Worm (Caenorhabditis elegans): ENCODE measurements around the gene Y38H6C.4.

The Y38H6C.4 gene

DNA sequence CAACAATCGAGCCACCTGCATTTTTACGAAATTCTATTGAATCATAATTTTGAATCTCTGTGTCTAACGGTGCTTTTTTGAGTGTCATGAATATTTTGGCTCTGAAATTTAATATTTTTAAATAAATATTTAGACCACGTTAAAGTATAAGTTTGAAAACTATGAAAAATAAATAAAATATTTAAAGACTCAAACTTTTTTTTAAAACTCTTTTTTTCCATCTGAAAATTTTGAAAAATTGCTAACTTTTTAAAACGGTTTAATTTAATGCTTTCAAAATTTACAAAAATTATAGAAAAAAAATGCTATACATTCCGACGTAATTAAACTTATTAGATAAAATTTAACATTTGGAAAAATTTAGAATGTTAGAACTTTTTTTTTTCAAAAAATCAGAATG is 39.2 kb upstream of the Y38H6C.4 start, which contains the start of gene slc-36.3:
Gene slc-36.3 (minus strand): TSS at position 101 of the 400 bp plus-strand sequence.
- TF ChIP-seq aly-2 (tag; optimal IDR thresholded peaks at IDR 0.05) (no peak), egl-43 (GFP tag; IDR thresholded peaks at IDR 0.05) (no peak), mxl-3 (GFP tag; optimal IDR thresholded peaks at IDR 0.05) (no peak), unc-39 (tag; optimal IDR thresholded peaks at IDR 0.05) (no peak), lin-29 (GFP tag; IDR thresholded peaks at IDR 0.05) (no peak), madf-5 (GFP tag; IDR thresholded peaks at IDR 0.05) (no peak), fos-1 (tag; optimal IDR thresholded peaks at IDR 0.05) (no peak), F44E2.7 (GFP tag; IDR thresholded peaks at IDR 0.05) (no peak), R02D3.7 (tag; optimal IDR thresholded peaks at IDR 0.05) (no peak), Y75B8A.6 (GFP tag; IDR thresholded peaks at IDR 0.05) (no peak), dmd-8 (GFP tag; IDR thresholded peaks at IDR 0.05) (no peak), ZK337.2 (GFP tag; IDR thresholded peaks at IDR 0.05) (no peak)

DNA sequence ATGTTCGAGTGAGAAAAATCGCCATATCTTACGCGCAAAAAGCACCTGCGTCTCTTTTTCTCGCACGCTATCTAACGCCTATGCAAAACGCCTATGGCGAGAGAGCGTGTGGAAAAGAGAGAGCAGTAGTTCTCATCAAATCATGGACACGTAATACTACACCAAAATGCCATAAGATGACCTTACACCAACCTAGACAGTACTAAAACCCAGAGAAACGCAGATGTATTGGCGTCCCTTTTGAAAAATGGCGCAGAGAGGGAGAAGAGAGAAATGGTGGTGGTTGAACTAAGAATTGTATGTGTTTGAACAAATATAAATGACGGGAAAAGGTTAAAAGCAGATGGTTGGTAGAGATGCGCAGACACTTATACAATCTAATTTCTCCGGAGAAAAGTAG is 34.2 kb upstream of the Y38H6C.4 start, which contains the start of gene Y38H6C.16:
Gene Y38H6C.16 (minus strand): TSS at position 293 of the 400 bp plus-strand sequence.
- TF ChIP-seq dmd-8 (GFP tag; IDR thresholded peaks at IDR 0.05) (no peak), duxl-1 (tag; optimal IDR thresholded peaks at IDR 0.05; ENCODE audit: poor library complexity) (no peak), ZK546.5 (tag; optimal IDR thresholded peaks at IDR 0.05) (no peak), T20F7.1 (GFP tag; optimal IDR thresholded peaks at IDR 0.05) (no peak), Y75B8A.6 (GFP tag; IDR thresholded peaks at IDR 0.05) (no peak), lin-15B (tag; optimal IDR thresholded peaks at IDR 0.05) (no peak), nhr-6 (tag; optimal IDR thresholded peaks at IDR 0.05) (no peak), dve-1 (tag; optimal IDR thresholded peaks at IDR 0.05; ENCODE audit: insufficient read depth) (no peak), lin-38 (GFP tag; IDR thresholded peaks at IDR 0.05) (no peak), lim-7 (GFP tag; IDR thresholded peaks at IDR 0.05) (no peak), tag-97 (GFP tag; IDR thresholded peaks at IDR 0.05) (no peak), attf-4 (tag; optimal IDR thresholded peaks at IDR 0.05) (no peak), ceh-44 (GFP tag; IDR thresholded peaks at IDR 0.05) (no peak), mdl-1 (tag; optimal IDR thresholded peaks at IDR 0.05) (no peak)

- TF ChIP-seq madf-5 (GFP tag; IDR thresholded peaks at IDR 0.05) (no peak), Y48G9A.11 (GFP tag; IDR thresholded peaks at IDR 0.05) (no peak), Y75B8A.6 (GFP tag; IDR thresholded peaks at IDR 0.05) (no peak), php-3 (GFP tag; IDR thresholded peaks at IDR 0.05) (no peak), daf-12 (tag; optimal IDR thresholded peaks at IDR 0.05) (no peak), mes-2 (tag; optimal IDR thresholded peaks at IDR 0.05; ENCODE audit: poor library complexity, severe bottlenecking) (no peak), tra-1 (GFP tag; IDR thresholded peaks at IDR 0.05) (no peak), spr-3 (GFP tag; optimal IDR thresholded peaks at IDR 0.05) (no peak), lin-15B (tag; optimal IDR thresholded peaks at IDR 0.05) (no peak), jun-1 (tag; optimal IDR thresholded peaks at IDR 0.05) (no peak), hmg-1.1 (GFP tag; IDR thresholded peaks at IDR 0.05) (no peak), ceh-82 (tag; optimal IDR thresholded peaks at IDR 0.05) (no peak), dmd-8 (GFP tag; IDR thresholded peaks at IDR 0.05) (no peak), lir-3 (tag; optimal IDR thresholded peaks at IDR 0.05) (no peak), F49E8.2 (tag; optimal IDR thresholded peaks at IDR 0.05; ENCODE audit: borderline replicate concordance) (no peak), lin-29 (GFP tag; IDR thresholded peaks at IDR 0.05) (no peak), mdt-29 (GFP tag; IDR thresholded peaks at IDR 0.05) (no peak), dve-1 (tag; optimal IDR thresholded peaks at IDR 0.05; ENCODE audit: insufficient read depth) (no peak), ZK546.5 (tag; optimal IDR thresholded peaks at IDR 0.05) (no peak)
Measured at ce11 chrV:20536208-20536607, 31.3 kb upstream of the Y38H6C.4 start, which contains the start of gene Y38H6C.15. Y38H6C.15 (minus strand) TSS chrV:20536308.

DNA sequence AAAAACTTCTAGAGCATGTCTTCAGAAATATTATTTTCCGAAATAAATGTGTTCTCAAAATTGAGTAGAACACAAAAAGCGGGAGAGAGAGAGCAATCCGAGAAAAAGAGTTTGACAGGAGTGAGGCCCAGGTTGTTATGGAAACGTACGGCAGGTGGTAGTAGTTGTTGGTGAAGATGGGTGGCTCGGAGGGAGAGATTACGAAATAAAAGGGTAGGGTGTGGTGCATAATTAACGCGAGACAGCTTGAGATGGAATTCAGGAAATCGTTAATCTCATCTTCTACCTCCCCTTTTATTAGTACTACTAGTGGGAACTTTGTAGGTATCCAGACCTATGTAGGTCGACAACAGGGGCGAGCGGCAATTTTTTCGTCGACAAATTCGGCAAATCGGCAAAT is 29.2 kb upstream of the Y38H6C.4 start, which contains the start of gene famh-161:
Gene famh-161 (minus strand): TSS at position 101 of the 400 bp plus-strand sequence.
- TF ChIP-seq Y48G9A.11 (GFP tag; IDR thresholded peaks at IDR 0.05), result no peak
- no peak for TF ChIP-seq mdl-1 (tag; optimal IDR thresholded peaks at IDR 0.05)
- no peak for TF ChIP-seq mxl-3 (GFP tag; optimal IDR thresholded peaks at IDR 0.05)
- TF ChIP-seq ces-1 (GFP tag; optimal IDR thresholded peaks at IDR 0.05), result no peak
- TF ChIP-seq T20F7.1 (GFP tag; optimal IDR thresholded peaks at IDR 0.05), result no peak
- TF ChIP-seq daf-19 (GFP tag; conservative IDR thresholded peaks at IDR 0.05), result no peak
- TF ChIP-seq rbr-2 (tag; optimal IDR thresholded peaks at IDR 0.05), result no peak
- no peak for TF ChIP-seq mdt-29 (GFP tag; IDR thresholded peaks at IDR 0.05)
- no peak for TF ChIP-seq lin-1 (GFP tag; IDR thresholded peaks at IDR 0.05)

Measured in whole organism, L4 larva.